Worm (Caenorhabditis elegans) whole organism, midembryonic: ENCODE measurements around the gene his-59.

ENCODE experiments used
- T22C8.4 ChIP-seq: fragments of 200-800 bp; sonication (Bioruptor generic); IDR thresholded peaks from 2 replicates; pipeline ENCODE4 v1.3.6; 2022; ENCODE audit warnings: missing genetic modification characterization, missing compliant biosample characterization
- cog-1 ChIP-seq: sonication (generic microtip); optimal IDR thresholded peaks from 2 replicates; lab custom pipeline; 2016; ENCODE audit warnings: missing genetic modification characterization, missing compliant biosample characterization
- flt-1 ChIP-seq: fragments of 200-800 bp; sonication (Bioruptor generic); IDR thresholded peaks from 2 replicates; pipeline ENCODE4 v1.3.6; 2022; ENCODE audit warnings: missing genetic modification characterization, missing compliant biosample characterization
- klf-2 ChIP-seq: fragments of 200-800 bp; sonication (Bioruptor generic); conservative IDR thresholded peaks from 2 replicates; pipeline ENCODE4 v1.3.6; 2022; ENCODE audit warnings: missing genetic modification reagents, missing genetic modification characterization, missing compliant biosample characterization
- med-1 ChIP-seq: sonication (generic microtip); optimal IDR thresholded peaks from 2 replicates; lab custom pipeline; 2017; ENCODE audit warnings: missing genetic modification characterization, mild to moderate bottlenecking, missing compliant biosample characterization, antibody characterized with exemption, missing genetic modification reagents; ENCODE audit not compliant: insufficient read depth
- ref-1 ChIP-seq: fragments of 200-800 bp; sonication (Bioruptor generic); conservative IDR thresholded peaks from 2 replicates; pipeline ENCODE4 v1.3.6; 2022; ENCODE audit warnings: missing genetic modification reagents, missing genetic modification characterization, missing compliant biosample characterization
- tab-1 ChIP-seq: fragments of 200-800 bp; sonication (Bioruptor generic); IDR thresholded peaks from 2 replicates; pipeline ENCODE4 v1.3.6; 2022; ENCODE audit warnings: missing genetic modification characterization, missing compliant biosample characterization
- ztf-23 ChIP-seq: fragments of 200-800 bp; sonication (Bioruptor generic); IDR thresholded peaks from 2 replicates; pipeline ENCODE4 v1.3.6; 2022; ENCODE audit warnings: missing genetic modification reagents, missing genetic modification characterization, missing compliant biosample characterization
- ztf-29 ChIP-seq: fragments of 200-800 bp; sonication (Bioruptor generic); IDR thresholded peaks from 2 replicates; pipeline ENCODE4 v1.3.6; 2022; ENCODE audit warnings: missing genetic modification reagents, missing genetic modification characterization, missing compliant biosample characterization

The his-59 gene

ce11 chrIV:7454890-7455289, 33.2 kb upstream of the his-59 start:
- TF ChIP-seq tab-1 (GFP tag; lab: Robert Waterston, UW) (no peak), med-1 (GFP tag; lab: Kevin White, UChicago) (no peak), ref-1 (GFP tag; lab: Robert Waterston, UW) (no peak), ztf-29 (GFP tag; lab: Robert Waterston, UW) (peak; percentile 5; the same call in 1 of the 2 replicates), flt-1 (GFP tag; lab: Robert Waterston, UW) (no peak), ztf-23 (GFP tag; lab: Robert Waterston, UW) (no peak)

- TF ChIP-seq flt-1 (GFP tag; lab: Robert Waterston, UW) = no peak
- no peak for TF ChIP-seq tab-1 (GFP tag; lab: Robert Waterston, UW)
- no peak for TF ChIP-seq ref-1 (GFP tag; lab: Robert Waterston, UW)
Observed at ce11 chrIV:7456225-7456624, 31.8 kb upstream of the his-59 start, which contains the start of gene F13B6.1. Gene F13B6.1 (plus strand): TSS chrIV:7456525.

ce11 chrIV:7460225-7460624, 27.8 kb upstream of the his-59 start, which contains the start of gene F13B6.2:
Gene F13B6.2 (minus strand): TSS chrIV:7460325.
- TF ChIP-seq T22C8.4 (no peak), klf-2 (GFP tag; lab: Robert Waterston, UW) (no peak), cog-1 (no peak), med-1 (GFP tag; lab: Kevin White, UChicago) (no peak), ztf-29 (GFP tag; lab: Robert Waterston, UW) (no peak), ztf-23 (GFP tag; lab: Robert Waterston, UW) (no peak), flt-1 (GFP tag; lab: Robert Waterston, UW) (no peak), ref-1 (GFP tag; lab: Robert Waterston, UW) (no peak), tab-1 (GFP tag; lab: Robert Waterston, UW) (no peak)

- TF ChIP-seq T22C8.4 (no peak), ref-1 (GFP tag; lab: Robert Waterston, UW) (no peak), tab-1 (GFP tag; lab: Robert Waterston, UW) (no peak), klf-2 (GFP tag; lab: Robert Waterston, UW) (no peak), cog-1 (no peak)
Observed at ce11 chrIV:7465857-7466256, 22.2 kb upstream of the his-59 start, which contains the start of gene F13B6.3. Gene F13B6.3 (minus strand): TSS chrIV:7465957.

ce11 chrIV:7467170-7467569, 20.9 kb upstream of the his-59 start:
- TF ChIP-seq med-1 (GFP tag; lab: Kevin White, UChicago) (no peak), ztf-29 (GFP tag; lab: Robert Waterston, UW) (no peak), flt-1 (GFP tag; lab: Robert Waterston, UW) (no peak), tab-1 (GFP tag; lab: Robert Waterston, UW) (no peak), ztf-23 (GFP tag; lab: Robert Waterston, UW) (no peak)

ce11 chrIV:7468638-7469037, 19.4 kb upstream of the his-59 start:
- TF ChIP-seq T22C8.4 (no peak), ztf-23 (GFP tag; lab: Robert Waterston, UW) (no peak), cog-1 (no peak), klf-2 (GFP tag; lab: Robert Waterston, UW) (no peak), ref-1 (GFP tag; lab: Robert Waterston, UW) (no peak), tab-1 (GFP tag; lab: Robert Waterston, UW) (no peak), flt-1 (GFP tag; lab: Robert Waterston, UW) (no peak), med-1 (GFP tag; lab: Kevin White, UChicago) (no peak), ztf-29 (GFP tag; lab: Robert Waterston, UW) (no peak)

ce11 chrIV:7469782-7470413, 18.2 kb upstream of the his-59 start, which contains the start of gene F55G1.7:
Gene F55G1.7 (minus strand): TSS chrIV:7469832.
- TF ChIP-seq ztf-29 (GFP tag; lab: Robert Waterston, UW) (no peak), ref-1 (GFP tag; lab: Robert Waterston, UW) (no peak), cog-1 (no peak)

ce11 chrIV:7473159-7473649, 14.8 kb upstream of the his-59 start, which contains the start of the genes plk-3 and F55G1.6:
Gene plk-3 (minus strand): TSS chrIV:7473209.
Gene F55G1.6 (plus strand): TSS chrIV:7473517.
- no peak for TF ChIP-seq flt-1 (GFP tag; lab: Robert Waterston, UW)
- no peak for TF ChIP-seq ztf-23 (GFP tag; lab: Robert Waterston, UW)
- TF ChIP-seq ztf-29 (GFP tag; lab: Robert Waterston, UW) = no peak
- TF ChIP-seq ref-1 (GFP tag; lab: Robert Waterston, UW) = no peak
- TF ChIP-seq T22C8.4 = no peak
- TF ChIP-seq cog-1 = no peak
- TF ChIP-seq klf-2 (GFP tag; lab: Robert Waterston, UW) = no peak
- TF ChIP-seq tab-1 (GFP tag; lab: Robert Waterston, UW) = no peak
- TF ChIP-seq med-1 (GFP tag; lab: Kevin White, UChicago) = no peak

ce11 chrIV:7474826-7475225, 13.2 kb upstream of the his-59 start, which contains the start of gene slc-25A18.2:
Gene slc-25A18.2 (plus strand): TSS chrIV:7475041.
- no peak for TF ChIP-seq ztf-29 (GFP tag; lab: Robert Waterston, UW)
- no peak for TF ChIP-seq flt-1 (GFP tag; lab: Robert Waterston, UW)
- TF ChIP-seq med-1 (GFP tag; lab: Kevin White, UChicago) = no peak
- no peak for TF ChIP-seq ref-1 (GFP tag; lab: Robert Waterston, UW)
- no peak for TF ChIP-seq cog-1
- TF ChIP-seq ztf-23 (GFP tag; lab: Robert Waterston, UW) = no peak
- TF ChIP-seq T22C8.4 = no peak
- TF ChIP-seq klf-2 (GFP tag; lab: Robert Waterston, UW) = no peak
- no peak for TF ChIP-seq tab-1 (GFP tag; lab: Robert Waterston, UW)
